Fruit fly (Drosophila melanogaster): ENCODE results near the gene Ccp84Af.

Ccp84Af gene

DNA sequence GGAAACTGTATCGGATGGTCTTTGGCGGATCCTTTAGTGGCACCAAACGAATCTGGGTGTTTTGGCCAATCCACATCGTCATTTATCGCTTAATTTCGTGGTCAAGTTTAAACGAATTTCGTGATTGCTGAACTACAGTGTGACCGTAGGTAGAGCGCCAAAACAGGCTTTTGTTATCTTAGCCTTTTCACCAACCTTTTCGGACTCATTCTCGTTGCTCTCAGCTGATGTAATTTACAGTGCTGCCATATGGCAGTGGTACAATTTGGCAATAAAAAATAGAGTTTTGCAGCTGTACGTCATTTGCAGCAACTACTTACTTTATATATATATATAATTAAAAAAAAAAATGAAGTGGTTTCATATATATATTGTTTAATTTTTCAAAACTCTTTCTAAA lies 30.1 kb downstream of the Ccp84Af start, which contains the start of gene agt (continued):
- TF ChIP-seq knrl (GFP tag; IDR thresholded peaks at IDR 0.05; ENCODE audit: partially characterized antibody): peak; percentile 42; the same call in 1 of the 3 replicates
- no peak for TF ChIP-seq gce (GFP tag; IDR thresholded peaks at IDR 0.05)
- no peak for TF ChIP-seq MESR4 (GFP tag; optimal IDR thresholded peaks at IDR 0.05)
- TF ChIP-seq hkb (optimal IDR thresholded peaks at IDR 0.05): no peak
- no peak for TF ChIP-seq hkb (GFP tag; IDR thresholded peaks at IDR 0.05)
- peak; percentile 16 for TF ChIP-seq grau (tag; optimal IDR thresholded peaks at IDR 0.05)
- TF ChIP-seq CG17802 (tag; optimal IDR thresholded peaks at IDR 0.05): no peak
- TF ChIP-seq pum (GFP tag; optimal IDR thresholded peaks at IDR 0.05): no peak
- TF ChIP-seq Ada2b (GFP tag; IDR thresholded peaks at IDR 0.05): no peak
- TF ChIP-seq Atf3 (GFP tag; optimal IDR thresholded peaks at IDR 0.05): no peak
- TF ChIP-seq CG15073 (GFP tag; optimal IDR thresholded peaks at IDR 0.05): no peak
- peak; percentile 5 for TF ChIP-seq CG17912 (GFP tag; optimal IDR thresholded peaks at IDR 0.05)
- TF ChIP-seq CG18619 (GFP tag; optimal IDR thresholded peaks at IDR 0.05): no peak
- no peak for TF ChIP-seq tio (GFP tag; optimal IDR thresholded peaks at IDR 0.05)
- no peak for TF ChIP-seq prd (optimal IDR thresholded peaks at IDR 0.05)
- TF ChIP-seq prd (GFP tag; IDR thresholded peaks at IDR 0.05): 0 out of 3 replicates have a peak, but pooled peaks have one; percentile 6
- no peak for TF ChIP-seq chm (GFP tag; IDR thresholded peaks at IDR 0.05)
- TF ChIP-seq Usf (GFP tag; optimal IDR thresholded peaks at IDR 0.05): no peak
- TF ChIP-seq Bteb2 (GFP tag; optimal IDR thresholded peaks at IDR 0.05): no peak
- no peak for TF ChIP-seq CG32772 (GFP tag; IDR thresholded peaks at IDR 0.05)
- TF ChIP-seq stwl (tag; optimal IDR thresholded peaks at IDR 0.05): peak; percentile 93
- no peak for TF ChIP-seq fd3F (GFP tag; optimal IDR thresholded peaks at IDR 0.05)
- TF ChIP-seq en (GFP tag; optimal IDR thresholded peaks at IDR 0.05): no peak
- TF ChIP-seq HHEX (GFP tag; optimal IDR thresholded peaks at IDR 0.05): no peak
- TF ChIP-seq Ssrp (tag; optimal IDR thresholded peaks at IDR 0.05): no peak
- TF ChIP-seq CG11560 (tag; IDR thresholded peaks at IDR 0.05): no peak
- TF ChIP-seq salm (tag; optimal IDR thresholded peaks at IDR 0.05): no peak
- no peak for TF ChIP-seq CG32767 (GFP tag; IDR thresholded peaks at IDR 0.05)
- TF ChIP-seq Dp (GFP tag; optimal IDR thresholded peaks at IDR 0.05): peak; percentile 81
- TF ChIP-seq Dbx (GFP tag; IDR thresholded peaks at IDR 0.05): 0 out of 3 replicates have a peak, but pooled peaks have one; percentile 5
- peak; percentile 49 for TF ChIP-seq CG12659 (GFP tag; optimal IDR thresholded peaks at IDR 0.05)
- TF ChIP-seq NK7.1 (GFP tag; optimal IDR thresholded peaks at IDR 0.05): no peak
- no peak for TF ChIP-seq zfh1 (GFP tag; IDR thresholded peaks at IDR 0.05)
- TF ChIP-seq CG11695 (GFP tag; IDR thresholded peaks at IDR 0.05): no peak
- no peak for TF ChIP-seq Dfd (GFP tag; optimal IDR thresholded peaks at IDR 0.05)
- TF ChIP-seq row (GFP tag; IDR thresholded peaks at IDR 0.05): peak; percentile 48; the same call in 2 of the 3 replicates
- no peak for TF ChIP-seq CG10366 (GFP tag; IDR thresholded peaks at IDR 0.05)
- no peak for TF ChIP-seq CG15269 (tag; optimal IDR thresholded peaks at IDR 0.05)
- TF ChIP-seq H2.0 (GFP tag; IDR thresholded peaks at IDR 0.05): no peak
- no peak for TF ChIP-seq run (tag; optimal IDR thresholded peaks at IDR 0.05)
- TF ChIP-seq schlank (tag; optimal IDR thresholded peaks at IDR 0.05): no peak
- no peak for TF ChIP-seq CG9727 (GFP tag; optimal IDR thresholded peaks at IDR 0.05)
- no peak for TF ChIP-seq CkIIα-i1 (GFP tag; IDR thresholded peaks at IDR 0.05)
- TF ChIP-seq C15 (GFP tag; IDR thresholded peaks at IDR 0.05): no peak
- no peak for TF ChIP-seq Kr (GFP tag; optimal IDR thresholded peaks at IDR 0.05)
- TF ChIP-seq CG9932 (GFP tag; IDR thresholded peaks at IDR 0.05): 0 out of 2 replicates have a peak, but pooled peaks have one; percentile 14
- no peak for TF ChIP-seq CG15479 (GFP tag; optimal IDR thresholded peaks at IDR 0.05)
- no peak for TF ChIP-seq abd-A (tag; optimal IDR thresholded peaks at IDR 0.05)
- no peak for TF ChIP-seq ERR (GFP tag; optimal IDR thresholded peaks at IDR 0.05)
- TF ChIP-seq mld (GFP tag; IDR thresholded peaks at IDR 0.05; ENCODE audit: partially characterized antibody): no peak
- TF ChIP-seq Hsf (GFP tag; optimal IDR thresholded peaks at IDR 0.05): no peak
- no peak for TF ChIP-seq ken (GFP tag; IDR thresholded peaks at IDR 0.05)
- TF ChIP-seq CG8478 (optimal IDR thresholded peaks at IDR 0.05): no peak
